Worm (Caenorhabditis elegans) whole organism, L1 larva: ENCODE data around the gene K04C2.2.
A peak's percentile ranks its signal among the peaks of the same experiment; 100 is the strongest.

Source experiments
- ama-1 ChIP-seq: fragments of 150-350 bp; optimal IDR thresholded peaks from 2 replicates; lab custom pipeline; 2014
- ceh-82 ChIP-seq, 3 experiments: fragments of 150-350 bp in 1 of 3; sonication (generic microtip) in 2 of 3; optimal IDR thresholded peaks; 2 replicates each; lab custom pipeline; 2014 to 2017; ENCODE audit warnings: missing biosample characterization in 3 of 3, missing genetic modification characterization in 3 of 3
- ces-1 ChIP-seq: fragments of 150-350 bp; optimal IDR thresholded peaks from 2 replicates; lab custom pipeline; 2014; ENCODE audit warnings: missing biosample characterization, missing genetic modification reagents, missing genetic modification characterization
- egl-27 ChIP-seq, 2 experiments: fragments of 150-350 bp in 1 of 2; sonication (generic microtip); optimal IDR thresholded peaks; 3 replicates each; lab custom pipeline; 2017 to 2018; ENCODE audit warnings: missing biosample characterization in 2 of 2, missing genetic modification characterization in 2 of 2, missing genetic modification reagents in 2 of 2
- fkh-4 ChIP-seq: sonication (generic microtip); optimal IDR thresholded peaks from 2 replicates; lab custom pipeline; 2016; ENCODE audit warnings: missing compliant biosample characterization, missing genetic modification characterization, borderline replicate concordance
- fos-1 ChIP-seq: fragments of 150-350 bp; optimal IDR thresholded peaks from 2 replicates; lab custom pipeline; 2014; ENCODE audit warnings: missing biosample characterization, missing genetic modification characterization
- lsy-2 ChIP-seq, 2 experiments: fragments of 150-350 bp; optimal IDR thresholded peaks; 2 replicates each; lab custom pipeline; 2014; ENCODE audit warnings: missing biosample characterization in 2 of 2, missing genetic modification characterization in 2 of 2
- nhr-12 ChIP-seq: sonication (generic microtip); optimal IDR thresholded peaks from 2 replicates; lab custom pipeline; 2017; ENCODE audit warnings: missing biosample characterization, missing genetic modification characterization
- nhr-237 ChIP-seq: fragments of 150-350 bp; optimal IDR thresholded peaks from 2 replicates; lab custom pipeline; 2014; ENCODE audit warnings: missing biosample characterization, missing genetic modification characterization
- nhr-28 ChIP-seq: fragments of 150-350 bp; optimal IDR thresholded peaks from 2 replicates; lab custom pipeline; 2014; ENCODE audit warnings: missing biosample characterization, missing genetic modification characterization
- nhr-76 ChIP-seq: sonication (generic microtip); optimal IDR thresholded peaks from 2 replicates; lab custom pipeline; 2017; ENCODE audit warnings: missing biosample characterization, missing genetic modification characterization
- nhr-85 ChIP-seq: sonication (generic microtip); peaks from one replicate; lab custom pipeline; 2016; ENCODE audit warnings: missing genetic modification characterization, inconsistent platforms, missing compliant biosample characterization
- unc-62 ChIP-seq: fragments of 150-350 bp; optimal IDR thresholded peaks from 2 replicates; lab custom pipeline; 2014; ENCODE audit warnings: missing biosample characterization, missing genetic modification reagents, missing genetic modification characterization
- ztf-11 ChIP-seq, 2 experiments: sonication (generic microtip); optimal IDR thresholded peaks; 2 replicates each; lab custom pipeline; 2016 to 2017; ENCODE audit warnings: missing genetic modification characterization in 2 of 2, missing biosample characterization in 1 of 2, missing compliant biosample characterization in 1 of 2

- TF ChIP-seq ces-1 (GFP tag; lab: Kevin White, UChicago): no peak
- TF ChIP-seq ama-1 (lab: Kevin White, UChicago): no peak
- no peak for TF ChIP-seq nhr-76
- no peak for TF ChIP-seq fkh-4 (tag; lab: Kevin White, UChicago)
- no peak for TF ChIP-seq ztf-11 (tag; optimal IDR thresholded peaks at IDR 0.05; lab: Kevin White, UChicago)
- no peak for TF ChIP-seq unc-62
- no peak for TF ChIP-seq nhr-12 (tag; lab: Kevin White, UChicago)
- no peak for TF ChIP-seq egl-27 (tag; optimal IDR thresholded peaks at IDR 0.05; lab: Kevin White, UChicago)
- no peak for TF ChIP-seq nhr-28 (tag; lab: Kevin White, UChicago)
- peak; percentile 47 to 62 for TF ChIP-seq lsy-2 (tag; optimal IDR thresholded peaks at IDR 0.05; lab: Kevin White, UChicago)
- no peak for TF ChIP-seq fos-1 (tag; lab: Kevin White, UChicago)
- no peak for TF ChIP-seq nhr-237 (tag; lab: Kevin White, UChicago)
- no peak for TF ChIP-seq nhr-85 (tag; lab: Kevin White, UChicago)
- no peak for TF ChIP-seq ceh-82 (tag; optimal IDR thresholded peaks at IDR 0.05; lab: Kevin White, UChicago)
These were observed 18.5 kb upstream of the K04C2.2 start for ce11 chrIII:6871067-6871466.
